Worm (Caenorhabditis elegans) whole organism, young adult: ENCODE results near the gene C27F2.7.

Experiments used
- B0336.3 ChIP-seq: fragments of 200-800 bp; sonication (Bioruptor generic); IDR thresholded peaks from 2 replicates; pipeline ENCODE4 v1.3.6; 2022; ENCODE audit warnings: missing genetic modification characterization, missing compliant biosample characterization
- F22D6.2 ChIP-seq: sonication (generic microtip); optimal IDR thresholded peaks from 2 replicates; lab custom pipeline; 2016; ENCODE audit warnings: mild to moderate bottlenecking, missing genetic modification characterization, missing compliant biosample characterization
- F39B2.1 ChIP-seq: fragments of 200-800 bp; sonication (Bioruptor generic); IDR thresholded peaks from 2 replicates; pipeline ENCODE4 v1.3.6; 2022; ENCODE audit warnings: missing genetic modification reagents, missing genetic modification characterization, missing compliant biosample characterization
- F57C9.4 ChIP-seq: sonication (generic microtip); optimal IDR thresholded peaks from 2 replicates; lab custom pipeline; 2017; ENCODE audit warnings: mild to moderate bottlenecking, missing genetic modification characterization, missing compliant biosample characterization
- K11D2.4 ChIP-seq: fragments of 200-800 bp; sonication (Bioruptor generic); IDR thresholded peaks from 2 replicates; pipeline ENCODE4 v1.3.6; 2022; ENCODE audit warnings: missing genetic modification reagents, missing genetic modification characterization, missing compliant biosample characterization
- K12H6.12 ChIP-seq: fragments of 200-800 bp; sonication (Bioruptor generic); optimal IDR thresholded peaks from 2 replicates; lab custom pipeline; 2018; ENCODE audit warnings: mild to moderate bottlenecking, missing genetic modification characterization, missing compliant biosample characterization
- T07F8.4 ChIP-seq: sonication (generic microtip); optimal IDR thresholded peaks from 2 replicates; lab custom pipeline; 2016; ENCODE audit warnings: mild to moderate bottlenecking, missing genetic modification characterization, moderate library complexity, missing compliant biosample characterization
- Y56A3A.18 ChIP-seq: fragments of 200-800 bp; sonication (Bioruptor generic); IDR thresholded peaks from 2 replicates; pipeline ENCODE4 v1.3.6; 2022; ENCODE audit warnings: missing genetic modification reagents, missing genetic modification characterization, missing compliant biosample characterization
- ama-1 ChIP-seq, 3 experiments: fragments of 150-350 bp in 1 of 3; sonication (generic microtip) in 2 of 3; optimal IDR thresholded peaks; 2 replicates each; lab custom pipeline; 2014 to 2018; ENCODE audit warnings: missing biosample characterization in 2 of 3, missing genetic modification characterization in 2 of 3, missing genetic modification reagents in 2 of 3
- aptf-3 ChIP-seq: fragments of 200-800 bp; sonication (Bioruptor generic); IDR thresholded peaks from 2 replicates; pipeline ENCODE4 v1.3.6; 2022; ENCODE audit warnings: missing genetic modification characterization, missing compliant biosample characterization
- attf-3 ChIP-seq: fragments of 200-800 bp; sonication (Bioruptor generic); conservative IDR thresholded peaks from 2 replicates; pipeline ENCODE4 v1.3.6; 2022; ENCODE audit warnings: missing genetic modification reagents, missing genetic modification characterization, missing compliant biosample characterization
- attf-5 ChIP-seq: fragments of 200-800 bp; sonication (Bioruptor generic); optimal IDR thresholded peaks from 2 replicates; lab custom pipeline; 2018; ENCODE audit warnings: mild to moderate bottlenecking, missing genetic modification characterization, missing compliant biosample characterization
- attf-6 ChIP-seq: fragments of 200-800 bp; sonication (Bioruptor generic); IDR thresholded peaks from 2 replicates; pipeline ENCODE4 v1.3.6; 2022; ENCODE audit warnings: missing genetic modification reagents, missing genetic modification characterization, missing compliant biosample characterization
- bed-1 ChIP-seq: fragments of 200-800 bp; sonication (Bioruptor generic); IDR thresholded peaks from 2 replicates; pipeline ENCODE4 v1.3.6; 2022; ENCODE audit warnings: missing genetic modification reagents, missing genetic modification characterization, missing compliant biosample characterization
- cebp-1 ChIP-seq, 2 experiments: fragments of 200-800 bp in 1 of 2; sonication (Bioruptor generic) in 1 of 2; sonication (generic microtip) in 1 of 2; IDR thresholded peaks in 1 of 2; optimal IDR thresholded peaks in 1 of 2; 2 replicates each; pipeline versions ENCODE4 v1.3.6 to Lab custom; 2017 to 2022; ENCODE audit warnings: missing compliant biosample characterization in 2 of 2, missing genetic modification characterization in 2 of 2, mild to moderate bottlenecking in 1 of 2, missing genetic modification reagents in 1 of 2, moderate library complexity in 1 of 2
- cebp-2 ChIP-seq: fragments of 200-800 bp; sonication (Bioruptor generic); IDR thresholded peaks from 2 replicates; pipeline ENCODE4 v1.3.6; 2022; ENCODE audit warnings: missing genetic modification characterization, missing compliant biosample characterization
- ceh-91 ChIP-seq: fragments of 200-800 bp; sonication (Bioruptor generic); IDR thresholded peaks from 2 replicates; pipeline ENCODE4 v1.3.6; 2022; ENCODE audit warnings: missing genetic modification reagents, missing genetic modification characterization, missing compliant biosample characterization
- die-1 ChIP-seq: sonication (generic microtip); optimal IDR thresholded peaks from 2 replicates; lab custom pipeline; 2016; ENCODE audit warnings: missing genotype, mild to moderate bottlenecking, missing genetic modification characterization, missing compliant biosample characterization
- dpl-1 ChIP-seq: fragments of 150-350 bp; optimal IDR thresholded peaks from 2 replicates; lab custom pipeline; 2014; ENCODE audit warnings: missing biosample characterization, missing genetic modification reagents, missing genetic modification characterization
- ekl-4 ChIP-seq: fragments of 200-800 bp; sonication (Bioruptor generic); IDR thresholded peaks from 2 replicates; pipeline ENCODE4 v1.3.6; 2022; ENCODE audit warnings: missing genetic modification reagents, missing genetic modification characterization, missing compliant biosample characterization
- ets-4 ChIP-seq: fragments of 200-800 bp; sonication (Bioruptor generic); optimal IDR thresholded peaks from 2 replicates; lab custom pipeline; 2018; ENCODE audit warnings: mild to moderate bottlenecking, missing genetic modification characterization, missing compliant biosample characterization
- hmg-1.2 ChIP-seq: fragments of 200-800 bp; sonication (Bioruptor generic); IDR thresholded peaks from 2 replicates; pipeline ENCODE4 v1.3.6; 2022; ENCODE audit warnings: missing genetic modification reagents, missing genetic modification characterization, missing compliant biosample characterization
- let-526 ChIP-seq: fragments of 200-800 bp; sonication (Bioruptor generic); IDR thresholded peaks from 2 replicates; pipeline ENCODE4 v1.3.6; 2022; ENCODE audit warnings: missing genetic modification reagents, missing genetic modification characterization, missing compliant biosample characterization
- lin-40 ChIP-seq: sonication (generic microtip); optimal IDR thresholded peaks from 2 replicates; lab custom pipeline; 2016; ENCODE audit warnings: missing genetic modification characterization, mild to moderate bottlenecking, missing compliant biosample characterization, missing genotype, missing genetic modification reagents
- lir-1 ChIP-seq: fragments of 200-800 bp; sonication (Bioruptor generic); conservative IDR thresholded peaks from 2 replicates; pipeline ENCODE4 v1.3.6; 2022; ENCODE audit warnings: missing genetic modification reagents, missing genetic modification characterization, missing compliant biosample characterization
- lsy-27 ChIP-seq: sonication (generic microtip); optimal IDR thresholded peaks from 2 replicates; lab custom pipeline; 2017; ENCODE audit warnings: missing genetic modification characterization, mild to moderate bottlenecking, missing compliant biosample characterization, antibody characterized with exemption, missing genotype, borderline replicate concordance; ENCODE audit not compliant: insufficient read depth
- madf-3 ChIP-seq: fragments of 200-800 bp; sonication (Bioruptor generic); IDR thresholded peaks from 2 replicates; pipeline ENCODE4 v1.3.6; 2022; ENCODE audit warnings: missing genetic modification reagents, missing genetic modification characterization, missing compliant biosample characterization
- mcd-1 ChIP-seq: fragments of 200-800 bp; sonication (Bioruptor generic); IDR thresholded peaks from 2 replicates; pipeline ENCODE4 v1.3.6; 2022; ENCODE audit warnings: missing genetic modification reagents, missing genetic modification characterization, missing compliant biosample characterization
- mxl-1 ChIP-seq: sonication (generic microtip); optimal IDR thresholded peaks from 2 replicates; lab custom pipeline; 2016; ENCODE audit warnings: missing genetic modification characterization, missing compliant biosample characterization
- nfyb-1 ChIP-seq: fragments of 200-800 bp; sonication (Bioruptor generic); IDR thresholded peaks from 2 replicates; pipeline ENCODE4 v1.3.6; 2022; ENCODE audit warnings: missing genetic modification reagents, missing genetic modification characterization, missing compliant biosample characterization
- nhr-120 ChIP-seq: fragments of 200-800 bp; sonication (Bioruptor generic); IDR thresholded peaks from 2 replicates; pipeline ENCODE4 v1.3.6; 2022; ENCODE audit warnings: missing genetic modification characterization, missing compliant biosample characterization
- nhr-90 ChIP-seq: sonication (generic microtip); optimal IDR thresholded peaks from 2 replicates; lab custom pipeline; 2016; ENCODE audit warnings: missing genotype, mild to moderate bottlenecking, missing genetic modification characterization, missing compliant biosample characterization
- rec-8 ChIP-seq, 2 experiments: sonication (generic microtip); optimal IDR thresholded peaks; 2 replicates each; lab custom pipeline; 2016; ENCODE audit warnings: mild to moderate bottlenecking in 2 of 2, missing genetic modification characterization in 2 of 2, missing genetic modification reagents in 2 of 2, missing genotype in 2 of 2, missing biosample characterization in 1 of 2, missing compliant biosample characterization in 1 of 2, moderate library complexity in 1 of 2
- repo-1 ChIP-seq: sonication (generic microtip); optimal IDR thresholded peaks from 2 replicates; lab custom pipeline; 2017; ENCODE audit warnings: mild to moderate bottlenecking, missing genetic modification characterization, missing compliant biosample characterization
- rpc-1 ChIP-seq, 2 experiments: fragments of 150-350 bp in 1 of 2; sonication (generic microtip) in 1 of 2; optimal IDR thresholded peaks; 2 replicates each; lab custom pipeline; 2014 to 2018; ENCODE audit warnings: missing biosample characterization in 1 of 2, missing genetic modification characterization in 1 of 2, missing genetic modification reagents in 1 of 2, missing genotype in 1 of 2
- somi-1 ChIP-seq: fragments of 200-800 bp; sonication (Bioruptor generic); optimal IDR thresholded peaks from 2 replicates; lab custom pipeline; 2018; ENCODE audit warnings: mild to moderate bottlenecking, missing genetic modification characterization, missing compliant biosample characterization
- sptf-2 ChIP-seq: fragments of 200-800 bp; sonication (Bioruptor generic); optimal IDR thresholded peaks from 2 replicates; lab custom pipeline; 2018; ENCODE audit warnings: mild to moderate bottlenecking, missing genetic modification characterization, missing compliant biosample characterization
- tbp1 ChIP-seq: fragments of 200-800 bp; sonication (Bioruptor generic); optimal IDR thresholded peaks from 2 replicates; lab custom pipeline; 2018; ENCODE audit warnings: mild to moderate bottlenecking, missing genetic modification characterization, missing compliant biosample characterization
- tbx-9 ChIP-seq: sonication (generic microtip); optimal IDR thresholded peaks from 2 replicates; lab custom pipeline; 2016; ENCODE audit warnings: borderline replicate concordance, missing genetic modification characterization, inconsistent platforms, missing compliant biosample characterization
- unc-130 ChIP-seq: sonication (generic microtip); optimal IDR thresholded peaks from 2 replicates; lab custom pipeline; 2016; ENCODE audit warnings: missing genetic modification reagents, missing genetic modification characterization, missing compliant biosample characterization
- xnd-1 ChIP-seq: sonication (generic microtip); optimal IDR thresholded peaks from 2 replicates; lab custom pipeline; 2016; ENCODE audit warnings: missing genotype, missing genetic modification reagents, missing genetic modification characterization, missing compliant biosample characterization
- zfh-2 ChIP-seq: fragments of 200-800 bp; sonication (Bioruptor generic); conservative IDR thresholded peaks from 2 replicates; pipeline ENCODE4 v1.3.6; 2022; ENCODE audit warnings: missing genetic modification reagents, missing genetic modification characterization, missing compliant biosample characterization
- zim-3 ChIP-seq: sonication (generic microtip); optimal IDR thresholded peaks from 2 replicates; lab custom pipeline; 2017; ENCODE audit warnings: mild to moderate bottlenecking, missing genetic modification characterization, moderate library complexity, missing compliant biosample characterization
- ztf-18 ChIP-seq: sonication (generic microtip); optimal IDR thresholded peaks from 2 replicates; lab custom pipeline; 2016; ENCODE audit warnings: missing genotype, mild to moderate bottlenecking, missing genetic modification characterization, missing compliant biosample characterization
- ztf-22 ChIP-seq: fragments of 200-800 bp; sonication (Bioruptor generic); optimal IDR thresholded peaks from 2 replicates; lab custom pipeline; 2018; ENCODE audit warnings: mild to moderate bottlenecking, missing genetic modification characterization, moderate library complexity, missing compliant biosample characterization
- ztf-6 ChIP-seq: fragments of 200-800 bp; sonication (Bioruptor generic); IDR thresholded peaks from 2 replicates; pipeline ENCODE4 v1.3.6; 2022; ENCODE audit warnings: missing genetic modification reagents, missing genetic modification characterization, missing compliant biosample characterization

Gene C27F2.7

DNA sequence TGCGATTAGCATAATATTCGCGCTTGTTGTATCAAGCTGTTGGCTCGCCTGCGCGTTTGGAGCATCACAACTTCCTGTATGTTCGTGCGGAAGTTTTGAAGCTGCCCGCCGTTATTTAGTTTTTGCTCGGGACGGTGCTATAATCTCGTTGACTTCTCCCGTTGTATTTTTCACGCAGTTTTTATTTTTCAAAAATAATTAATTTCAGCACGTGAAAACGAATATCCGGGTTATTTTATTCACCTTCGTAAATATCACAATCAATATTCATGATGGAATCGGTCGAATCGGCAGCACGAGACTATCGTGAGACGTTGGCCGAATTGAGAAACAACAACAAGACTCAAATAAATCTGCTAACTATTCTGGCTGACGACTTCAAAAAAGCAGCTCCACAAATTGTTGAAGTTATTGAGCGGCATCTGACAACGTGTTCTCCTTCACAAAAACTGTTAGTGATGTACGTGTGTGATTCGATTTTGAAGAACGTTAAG is 40.9 kb upstream of the C27F2.7 start (continued):
- TF ChIP-seq sptf-2 (GFP tag; lab: Kevin White, UChicago) (no peak), attf-5 (GFP tag; lab: Kevin White, UChicago) (no peak), unc-130 (GFP tag; lab: Kevin White, UChicago) (no peak), mxl-1 (tag; lab: Kevin White, UChicago) (no peak), ceh-91 (GFP tag; lab: Robert Waterston, UW) (0 out of 2 replicates have a peak, but pooled peaks have one; percentile 24), rec-8 (tag; optimal IDR thresholded peaks at IDR 0.05; lab: Kevin White, UChicago) (no peak), zim-3 (peak; percentile 35), K12H6.12 (tag; lab: Kevin White, UChicago) (no peak), ets-4 (GFP tag; lab: Kevin White, UChicago) (no peak), mcd-1 (peak; percentile 50; the same call in 1 of the 2 replicates), xnd-1 (tag; lab: Kevin White, UChicago) (no peak), repo-1 (peak; percentile 62), aptf-3 (GFP tag; lab: Robert Waterston, UW) (no peak), F57C9.4 (tag; lab: Kevin White, UChicago) (no peak), bed-1 (GFP tag; lab: Robert Waterston, UW) (no peak), F39B2.1 (0 out of 2 replicates have a peak, but pooled peaks have one; percentile 58), rpc-1 (optimal IDR thresholded peaks at IDR 0.05; lab: Kevin White, UChicago) (no peak), rpc-1 (tag; optimal IDR thresholded peaks at IDR 0.05; lab: Kevin White, UChicago) (no peak), B0336.3 (GFP tag; lab: Robert Waterston, UW) (no peak; the same call in none of the 2 replicates), nhr-90 (peak; percentile 45), ekl-4 (GFP tag; lab: Robert Waterston, UW) (peak; percentile 51; the same call in 1 of the 2 replicates), ztf-6 (no peak), nhr-120 (GFP tag; lab: Robert Waterston, UW) (0 out of 2 replicates have a peak, but pooled peaks have one; percentile 4), ama-1 (optimal IDR thresholded peaks at IDR 0.05; lab: Kevin White, UChicago) (peak; percentile 90), ama-1 (GFP tag; optimal IDR thresholded peaks at IDR 0.05; lab: Kevin White, UChicago) (peak in 1 of 2 experiments; percentile 39), zfh-2 (GFP tag; lab: Robert Waterston, UW) (no peak), Y56A3A.18 (GFP tag; lab: Robert Waterston, UW) (peak; percentile 11; the same call in 1 of the 2 replicates), ztf-18 (tag; lab: Kevin White, UChicago) (no peak), let-526 (GFP tag; lab: Robert Waterston, UW) (no peak), tbp1 (GFP tag; lab: Kevin White, UChicago) (peak; percentile 48), K11D2.4 (peak; percentile 60; the same call in 1 of the 2 replicates), cebp-1 (GFP tag; IDR thresholded peaks at IDR 0.05; lab: Robert Waterston, UW) (no peak), cebp-1 (tag; optimal IDR thresholded peaks at IDR 0.05; lab: Kevin White, UChicago) (peak; percentile 49), F22D6.2 (tag; lab: Kevin White, UChicago) (no peak), lir-1 (peak; percentile 55; the same call in 1 of the 2 replicates), somi-1 (GFP tag; lab: Kevin White, UChicago) (no peak), T07F8.4 (peak; percentile 5), tbx-9 (peak; percentile 63)

DNA sequence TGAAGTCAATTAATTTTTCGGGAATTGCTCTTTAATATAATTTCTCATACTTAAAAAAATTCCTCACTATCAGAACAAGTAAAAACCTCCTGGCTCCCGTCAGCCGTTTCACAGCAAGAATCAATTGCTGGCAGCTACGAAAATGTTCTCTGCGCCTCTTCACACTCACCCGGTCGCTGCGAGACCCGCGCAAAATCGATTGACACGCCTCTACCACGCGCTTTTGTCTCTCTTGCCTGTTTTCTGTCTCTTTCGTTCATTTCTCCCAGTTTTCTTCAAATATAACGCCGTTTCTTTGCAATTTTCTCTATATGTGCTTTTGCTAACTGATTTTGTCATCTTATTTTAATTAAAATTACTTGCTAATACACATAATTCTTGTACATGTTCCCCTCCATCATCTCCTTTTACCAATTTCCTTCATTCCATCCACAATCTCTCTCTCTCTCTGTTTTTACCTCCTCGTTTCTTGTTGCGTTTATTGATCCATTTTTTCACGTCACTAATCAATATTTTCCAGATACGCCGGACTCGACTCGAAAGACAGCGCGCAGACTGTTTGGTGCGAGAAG is 40.2 kb upstream of the C27F2.7 start, which contains the start of gene pcf-11:
Gene pcf-11, plus strand, starts transcription at position 522 of the 572 bp plus-strand sequence.
- TF ChIP-seq cebp-1 (GFP tag; IDR thresholded peaks at IDR 0.05; lab: Robert Waterston, UW): no peak
- TF ChIP-seq cebp-1 (tag; optimal IDR thresholded peaks at IDR 0.05; lab: Kevin White, UChicago): peak; percentile 47
- no peak for TF ChIP-seq cebp-2
- TF ChIP-seq attf-3 (GFP tag; lab: Robert Waterston, UW): no peak
- no peak for TF ChIP-seq ztf-22 (GFP tag; lab: Kevin White, UChicago)
- no peak for TF ChIP-seq lsy-27 (tag; lab: Kevin White, UChicago)
- TF ChIP-seq nfyb-1: no peak
- no peak for TF ChIP-seq dpl-1 (GFP tag; lab: Kevin White, UChicago)
- peak; percentile 46; the same call in 1 of the 2 replicates for TF ChIP-seq hmg-1.2 (GFP tag; lab: Robert Waterston, UW)
- no peak for TF ChIP-seq sptf-2 (GFP tag; lab: Kevin White, UChicago)
- TF ChIP-seq attf-6: no peak
- peak; percentile 1 for TF ChIP-seq lin-40 (tag; lab: Kevin White, UChicago)
- TF ChIP-seq madf-3 (GFP tag; lab: Robert Waterston, UW): no peak
- no peak for TF ChIP-seq die-1
- TF ChIP-seq ekl-4 (GFP tag; lab: Robert Waterston, UW): 0 out of 2 replicates have a peak, but pooled peaks have one; percentile 20
